Worm (Caenorhabditis elegans) whole organism, midembryonic: Measurements from ENCODE around the gene metl-9.

Source experiments
- T22C8.4 ChIP-seq: fragments of 200-800 bp; sonication (Bioruptor generic); IDR thresholded peaks from 2 replicates; pipeline ENCODE4 v1.3.6; 2022; ENCODE audit warnings: missing genetic modification characterization, missing compliant biosample characterization
- cog-1 ChIP-seq: sonication (generic microtip); optimal IDR thresholded peaks from 2 replicates; lab custom pipeline; 2016; ENCODE audit warnings: missing genetic modification characterization, missing compliant biosample characterization
- flt-1 ChIP-seq: fragments of 200-800 bp; sonication (Bioruptor generic); IDR thresholded peaks from 2 replicates; pipeline ENCODE4 v1.3.6; 2022; ENCODE audit warnings: missing genetic modification characterization, missing compliant biosample characterization
- klf-2 ChIP-seq: fragments of 200-800 bp; sonication (Bioruptor generic); conservative IDR thresholded peaks from 2 replicates; pipeline ENCODE4 v1.3.6; 2022; ENCODE audit warnings: missing genetic modification reagents, missing genetic modification characterization, missing compliant biosample characterization
- med-1 ChIP-seq: sonication (generic microtip); optimal IDR thresholded peaks from 2 replicates; lab custom pipeline; 2017; ENCODE audit warnings: missing genetic modification characterization, mild to moderate bottlenecking, missing compliant biosample characterization, antibody characterized with exemption, missing genetic modification reagents; ENCODE audit not compliant: insufficient read depth
- ref-1 ChIP-seq: fragments of 200-800 bp; sonication (Bioruptor generic); conservative IDR thresholded peaks from 2 replicates; pipeline ENCODE4 v1.3.6; 2022; ENCODE audit warnings: missing genetic modification reagents, missing genetic modification characterization, missing compliant biosample characterization
- tab-1 ChIP-seq: fragments of 200-800 bp; sonication (Bioruptor generic); IDR thresholded peaks from 2 replicates; pipeline ENCODE4 v1.3.6; 2022; ENCODE audit warnings: missing genetic modification characterization, missing compliant biosample characterization
- ztf-23 ChIP-seq: fragments of 200-800 bp; sonication (Bioruptor generic); IDR thresholded peaks from 2 replicates; pipeline ENCODE4 v1.3.6; 2022; ENCODE audit warnings: missing genetic modification reagents, missing genetic modification characterization, missing compliant biosample characterization
- ztf-29 ChIP-seq: fragments of 200-800 bp; sonication (Bioruptor generic); IDR thresholded peaks from 2 replicates; pipeline ENCODE4 v1.3.6; 2022; ENCODE audit warnings: missing genetic modification reagents, missing genetic modification characterization, missing compliant biosample characterization

Gene metl-9

DNA sequence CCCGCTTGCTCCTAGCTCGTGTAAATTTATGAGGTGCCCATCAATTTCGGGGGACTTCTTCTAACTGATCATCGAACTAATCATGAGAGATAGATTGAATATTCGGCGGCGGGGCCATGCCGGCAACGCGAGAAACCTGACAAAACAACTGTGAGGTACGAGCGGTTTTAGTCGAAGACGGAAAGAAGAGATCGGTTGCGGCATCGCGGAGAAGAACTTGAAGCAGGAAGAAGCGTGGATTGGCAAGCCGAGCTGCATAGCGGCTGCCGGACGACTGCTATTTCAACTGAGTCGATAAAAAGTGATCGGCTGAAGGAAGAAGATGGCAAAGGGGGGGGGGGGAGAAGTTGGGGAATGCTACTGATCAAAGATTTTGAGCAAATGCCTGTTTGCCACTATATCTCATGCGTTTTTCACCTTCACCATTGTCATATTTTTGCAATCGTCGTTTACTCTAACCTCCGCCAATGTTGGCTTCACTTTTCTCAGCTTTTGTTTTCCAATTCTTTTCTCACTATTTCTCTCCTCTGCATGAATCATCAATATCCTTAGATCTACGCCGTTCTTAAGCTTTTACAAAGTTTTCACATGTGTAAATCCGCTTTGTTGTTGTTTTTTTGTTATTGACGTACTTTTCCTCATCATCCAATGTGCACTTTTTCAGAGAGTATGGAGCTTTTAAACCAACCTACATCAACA lies 16.7 kb upstream of the metl-9 start, which contains the start of gene pqn-62:
Gene pqn-62, plus strand, starts transcription at position 649 of the 699 bp plus-strand sequence.
- TF ChIP-seq cog-1 = no peak
- no peak for TF ChIP-seq ztf-23
- TF ChIP-seq flt-1 (GFP tag; lab: Robert Waterston, UW) = no peak
- TF ChIP-seq klf-2 (GFP tag; lab: Robert Waterston, UW) = no peak
- no peak for TF ChIP-seq ref-1 (GFP tag; lab: Robert Waterston, UW)
- no peak for TF ChIP-seq T22C8.4
- TF ChIP-seq tab-1 (GFP tag; lab: Robert Waterston, UW) = no peak
- no peak for TF ChIP-seq med-1
- TF ChIP-seq ztf-29 (GFP tag; lab: Robert Waterston, UW) = no peak

- TF ChIP-seq ztf-23 (0 out of 2 replicates have a peak, but pooled peaks have one; percentile 9), cog-1 (no peak)
Measured at ce11 chrX:5193402-5193801, 14.5 kb upstream of the metl-9 start.

DNA sequence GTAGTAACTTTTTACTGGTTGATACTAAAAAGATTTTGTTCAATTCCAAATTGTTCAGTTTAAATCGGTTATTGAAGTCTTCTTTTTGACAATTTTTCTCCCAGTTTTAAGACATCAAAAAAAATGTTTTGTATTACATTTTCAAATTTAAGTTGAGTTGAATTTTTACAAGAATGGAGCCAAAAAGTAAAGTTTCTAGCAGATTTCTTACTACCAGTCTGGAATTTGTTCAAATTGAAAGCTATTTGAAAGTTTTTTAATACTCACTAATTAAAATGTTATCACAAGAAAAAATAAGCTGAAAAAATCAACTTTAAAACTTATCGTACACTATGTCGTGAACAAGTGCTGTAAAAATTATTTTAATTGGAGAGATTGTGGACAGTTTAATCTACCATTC lies 11.1 kb upstream of the metl-9 start:
- TF ChIP-seq tab-1 (GFP tag; lab: Robert Waterston, UW) = no peak
- TF ChIP-seq ztf-29 (GFP tag; lab: Robert Waterston, UW) = no peak
- no peak for TF ChIP-seq klf-2 (GFP tag; lab: Robert Waterston, UW)
- no peak for TF ChIP-seq cog-1
- no peak for TF ChIP-seq ref-1 (GFP tag; lab: Robert Waterston, UW)
- no peak for TF ChIP-seq T22C8.4
- no peak for TF ChIP-seq med-1
- TF ChIP-seq flt-1 (GFP tag; lab: Robert Waterston, UW) = no peak
- TF ChIP-seq ztf-23 = no peak

- TF ChIP-seq ztf-29 (GFP tag; lab: Robert Waterston, UW) (no peak), klf-2 (GFP tag; lab: Robert Waterston, UW) (no peak), flt-1 (GFP tag; lab: Robert Waterston, UW) (no peak)
Measured at ce11 chrX:5188977-5189376, 10.0 kb upstream of the metl-9 start, which contains the start of gene zig-6. Gene zig-6 (minus strand): TSS chrX:5189077.

ce11 chrX:5183931-5184330 lies 5.0 kb upstream of the metl-9 start, which contains the start of gene T03G11.9:
Gene T03G11.9 (plus strand): TSS chrX:5184231.
- TF ChIP-seq flt-1 (GFP tag; lab: Robert Waterston, UW) (no peak), cog-1 (no peak), tab-1 (GFP tag; lab: Robert Waterston, UW) (no peak), T22C8.4 (no peak), ztf-23 (no peak), ztf-29 (GFP tag; lab: Robert Waterston, UW) (no peak), ref-1 (GFP tag; lab: Robert Waterston, UW) (no peak), med-1 (no peak), klf-2 (GFP tag; lab: Robert Waterston, UW) (no peak)

ce11 chrX:5179874-5180273 lies 924 bp upstream of the metl-9 start, which contains the start of gene sru-48:
Gene sru-48 (plus strand): TSS chrX:5180174.
- TF ChIP-seq flt-1 (GFP tag; lab: Robert Waterston, UW) (no peak), klf-2 (GFP tag; lab: Robert Waterston, UW) (no peak), tab-1 (GFP tag; lab: Robert Waterston, UW) (no peak), T22C8.4 (no peak), cog-1 (no peak), ztf-29 (GFP tag; lab: Robert Waterston, UW) (no peak), med-1 (no peak), ref-1 (GFP tag; lab: Robert Waterston, UW) (no peak), ztf-23 (no peak)

ce11 chrX:5174256-5174655 lies 4.7 kb downstream of the metl-9 start, which contains the start of gene zchc-1A:
Gene zchc-1A (plus strand): TSS chrX:5174369.
- no peak for TF ChIP-seq T22C8.4
- TF ChIP-seq tab-1 (GFP tag; lab: Robert Waterston, UW) = no peak
- no peak for TF ChIP-seq ref-1 (GFP tag; lab: Robert Waterston, UW)
- TF ChIP-seq med-1 = no peak
- TF ChIP-seq flt-1 (GFP tag; lab: Robert Waterston, UW) = no peak
- TF ChIP-seq ztf-29 (GFP tag; lab: Robert Waterston, UW) = no peak
- TF ChIP-seq klf-2 (GFP tag; lab: Robert Waterston, UW) = no peak
- TF ChIP-seq cog-1 = no peak
- no peak for TF ChIP-seq ztf-23

ce11 chrX:5171085-5171484 lies 7.9 kb downstream of the metl-9 start, which contains the start of gene T03G11.10:
Gene T03G11.10 (minus strand): TSS chrX:5171185.
- TF ChIP-seq tab-1 (GFP tag; lab: Robert Waterston, UW) = no peak
- TF ChIP-seq klf-2 (GFP tag; lab: Robert Waterston, UW) = no peak
- no peak for TF ChIP-seq ref-1 (GFP tag; lab: Robert Waterston, UW)
- TF ChIP-seq T22C8.4 = no peak
- TF ChIP-seq med-1 = no peak
- no peak for TF ChIP-seq ztf-29 (GFP tag; lab: Robert Waterston, UW)
- TF ChIP-seq ztf-23 = no peak
- no peak for TF ChIP-seq flt-1 (GFP tag; lab: Robert Waterston, UW)
- TF ChIP-seq cog-1 = no peak

- TF ChIP-seq T22C8.4 (no peak), ztf-23 (no peak), ref-1 (GFP tag; lab: Robert Waterston, UW) (no peak), ztf-29 (GFP tag; lab: Robert Waterston, UW) (no peak), cog-1 (no peak), tab-1 (GFP tag; lab: Robert Waterston, UW) (no peak), klf-2 (GFP tag; lab: Robert Waterston, UW) (no peak), flt-1 (GFP tag; lab: Robert Waterston, UW) (no peak), med-1 (no peak)
Measured at ce11 chrX:5168770-5169169, 10.2 kb downstream of the metl-9 start.

ce11 chrX:5165037-5165436 lies 13.9 kb downstream of the metl-9 start, which contains the start of gene mans-3:
Gene mans-3 (plus strand): TSS chrX:5165395.
- TF ChIP-seq med-1 (no peak), klf-2 (GFP tag; lab: Robert Waterston, UW) (peak; percentile 33; the same call in 1 of the 2 replicates), flt-1 (GFP tag; lab: Robert Waterston, UW) (peak; percentile 75), T22C8.4 (no peak), ztf-29 (GFP tag; lab: Robert Waterston, UW) (0 out of 2 replicates have a peak, but pooled peaks have one; percentile 44), ztf-23 (peak; percentile 84), ref-1 (GFP tag; lab: Robert Waterston, UW) (0 out of 2 replicates have a peak, but pooled peaks have one; percentile 51), tab-1 (GFP tag; lab: Robert Waterston, UW) (no peak), cog-1 (peak; percentile 82)
